Worm (Caenorhabditis elegans) whole organism, midembryonic: ENCODE results near the gene prdh-1.

Source experiments
- T22C8.4 ChIP-seq: fragments of 200-800 bp; sonication (Bioruptor generic); IDR thresholded peaks from 2 replicates; pipeline ENCODE4 v1.3.6; 2022; ENCODE audit warnings: missing genetic modification characterization, missing compliant biosample characterization
- cog-1 ChIP-seq: sonication (generic microtip); optimal IDR thresholded peaks from 2 replicates; lab custom pipeline; 2016; ENCODE audit warnings: missing genetic modification characterization, missing compliant biosample characterization
- klf-2 ChIP-seq: fragments of 200-800 bp; sonication (Bioruptor generic); conservative IDR thresholded peaks from 2 replicates; pipeline ENCODE4 v1.3.6; 2022; ENCODE audit warnings: missing genetic modification reagents, missing genetic modification characterization, missing compliant biosample characterization
- ref-1 ChIP-seq: fragments of 200-800 bp; sonication (Bioruptor generic); conservative IDR thresholded peaks from 2 replicates; pipeline ENCODE4 v1.3.6; 2022; ENCODE audit warnings: missing genetic modification reagents, missing genetic modification characterization, missing compliant biosample characterization
- tab-1 ChIP-seq: fragments of 200-800 bp; sonication (Bioruptor generic); IDR thresholded peaks from 2 replicates; pipeline ENCODE4 v1.3.6; 2022; ENCODE audit warnings: missing genetic modification characterization, missing compliant biosample characterization
- ztf-23 ChIP-seq: fragments of 200-800 bp; sonication (Bioruptor generic); IDR thresholded peaks from 2 replicates; pipeline ENCODE4 v1.3.6; 2022; ENCODE audit warnings: missing genetic modification reagents, missing genetic modification characterization, missing compliant biosample characterization
- ztf-29 ChIP-seq: fragments of 200-800 bp; sonication (Bioruptor generic); IDR thresholded peaks from 2 replicates; pipeline ENCODE4 v1.3.6; 2022; ENCODE audit warnings: missing genetic modification reagents, missing genetic modification characterization, missing compliant biosample characterization

- TF ChIP-seq ztf-29 (GFP tag; lab: Robert Waterston, UW) (no peak), cog-1 (tag; lab: Kevin White, UChicago) (no peak), ztf-23 (GFP tag; lab: Robert Waterston, UW) (no peak), T22C8.4 (GFP tag; lab: Robert Waterston, UW) (no peak), tab-1 (GFP tag; lab: Robert Waterston, UW) (no peak), klf-2 (GFP tag; lab: Robert Waterston, UW) (no peak), ref-1 (GFP tag; lab: Robert Waterston, UW) (no peak)
Measured at ce11 chrIV:13902774-13903173, 26.4 kb upstream of the prdh-1 start, which contains the start of gene Y37A1A.3.
